Fruit fly (Drosophila melanogaster) whole organism, wandering third instar larva: Measurements from ENCODE around the gene CG15517.

Experiments used
- Abd-B ChIP-seq: fragments of >200 bp; optimal IDR thresholded peaks from 2 replicates; lab custom pipeline; 2017; ENCODE audit warnings: missing biosample characterization, missing genetic modification characterization
- CG32264 ChIP-seq: fragments of 200-800 bp; sonication (Bioruptor generic); optimal IDR thresholded peaks from 2 replicates; lab custom pipeline; 2016; ENCODE audit warnings: missing biosample characterization, missing genetic modification characterization
- CG9705 ChIP-seq: fragments of 200-800 bp; sonication (Bioruptor generic); optimal IDR thresholded peaks from 2 replicates; lab custom pipeline; 2018; ENCODE audit warnings: missing biosample characterization, mild to moderate bottlenecking, missing genetic modification characterization
- CrebA ChIP-seq: fragments of 200-800 bp; sonication (Bioruptor generic); optimal IDR thresholded peaks from 2 replicates; lab custom pipeline; 2016; ENCODE audit warnings: missing biosample characterization, mild to moderate bottlenecking, missing genetic modification characterization, borderline replicate concordance
- Dfd ChIP-seq: fragments of >200 bp; optimal IDR thresholded peaks from 2 replicates; lab custom pipeline; 2017; ENCODE audit warnings: missing biosample characterization, missing genetic modification characterization
- Dif ChIP-seq: fragments of 200-275, 200-300 bp; sonication (Bioruptor generic); optimal IDR thresholded peaks from 2 replicates; lab custom pipeline; 2018; ENCODE audit warnings: missing biosample characterization, missing genetic modification characterization; ENCODE audit not compliant: partially characterized antibody
- GATAd ChIP-seq: sonication (Bioruptor generic); optimal IDR thresholded peaks from 2 replicates; lab custom pipeline; 2016; ENCODE audit warnings: missing biosample characterization, missing genetic modification characterization
- HLH106 ChIP-seq: fragments of 200-800 bp; optimal IDR thresholded peaks from 3 replicates; lab custom pipeline; 2019; ENCODE audit warnings: missing biosample characterization, mild to moderate bottlenecking, missing genetic modification characterization, moderate library complexity
- Hnf4 ChIP-seq: fragments of 200-800 bp; sonication (Bioruptor generic); optimal IDR thresholded peaks from 2 replicates; lab custom pipeline; 2016; ENCODE audit warnings: missing biosample characterization, mild to moderate bottlenecking, missing genetic modification characterization
- Hr78 ChIP-seq: fragments of >200 bp; optimal IDR thresholded peaks from 2 replicates; lab custom pipeline; 2017; ENCODE audit warnings: missing biosample characterization, missing genetic modification characterization
- Hr83 ChIP-seq: fragments of 200-300 bp; sonication (Bioruptor generic); optimal IDR thresholded peaks from 2 replicates; lab custom pipeline; 2016; ENCODE audit warnings: missing biosample characterization, mild to moderate bottlenecking, missing genetic modification characterization, moderate library complexity; ENCODE audit not compliant: poor library complexity, severe bottlenecking
- Jra ChIP-seq: sonication (Bioruptor generic); optimal IDR thresholded peaks from 2 replicates; lab custom pipeline; 2016; ENCODE audit warnings: missing biosample characterization, missing genetic modification characterization
- Mio ChIP-seq: sonication (Bioruptor generic); optimal IDR thresholded peaks from 2 replicates; lab custom pipeline; 2016; ENCODE audit warnings: missing biosample characterization, missing genetic modification characterization
- Myc ChIP-seq: fragments of >200 bp; optimal IDR thresholded peaks from 2 replicates; lab custom pipeline; 2017
- N ChIP-seq: fragments of >200 bp; optimal IDR thresholded peaks from 2 replicates; lab custom pipeline; 2018; ENCODE audit warnings: missing biosample characterization, missing external identifiers, missing genetic modification characterization
- OdsH ChIP-seq: fragments of 200-800 bp; sonication (Bioruptor generic); optimal IDR thresholded peaks from 2 replicates; lab custom pipeline; 2016; ENCODE audit warnings: missing biosample characterization, mild to moderate bottlenecking, missing genetic modification characterization
- Rel ChIP-seq, 2 experiments: fragments of 200-800 bp; sonication (Bioruptor generic) in 1 of 2; optimal IDR thresholded peaks; 2 replicates in 1 of 2; 3 replicates in 1 of 2; lab custom pipeline; 2016 to 2019; ENCODE audit warnings: mild to moderate bottlenecking in 2 of 2, missing biosample characterization in 2 of 2, missing genetic modification characterization in 2 of 2, moderate library complexity in 1 of 2
- Sp1 ChIP-seq: fragments of 200-800 bp; sonication (Bioruptor generic); optimal IDR thresholded peaks from 3 replicates; lab custom pipeline; 2019; ENCODE audit warnings: missing biosample characterization, mild to moderate bottlenecking, missing genetic modification characterization, moderate library complexity
- Vsx2 ChIP-seq: fragments of 200-300, 225-300 bp; sonication (Bioruptor generic); optimal IDR thresholded peaks from 2 replicates; lab custom pipeline; 2018; ENCODE audit warnings: missing biosample characterization, missing genetic modification characterization; ENCODE audit not compliant: partially characterized antibody
- br ChIP-seq: fragments of 200-800 bp; sonication (Bioruptor generic); optimal IDR thresholded peaks from 2 replicates; lab custom pipeline; 2016; ENCODE audit warnings: missing biosample characterization, missing genetic modification characterization
- brk ChIP-seq: fragments of 200-800 bp; sonication (Bioruptor generic); optimal IDR thresholded peaks from 2 replicates; lab custom pipeline; 2016; ENCODE audit warnings: missing biosample characterization, mild to moderate bottlenecking, missing genetic modification characterization
- dl ChIP-seq, 2 experiments: fragments of 175-275, 200-275 bp in 1 of 2; fragments of 200-275 bp in 1 of 2; sonication (Bioruptor generic); optimal IDR thresholded peaks; lab custom pipeline; 2018; ENCODE audit warnings: mild to moderate bottlenecking in 2 of 2, missing biosample characterization in 2 of 2, missing genetic modification characterization in 2 of 2, moderate library complexity in 2 of 2; ENCODE audit not compliant: partially characterized antibody in 2 of 2, insufficient read depth in 1 of 2
- dmrt93B ChIP-seq: fragments of 200-800 bp; sonication (Bioruptor generic); optimal IDR thresholded peaks from 2 replicates; lab custom pipeline; 2018; ENCODE audit warnings: missing biosample characterization, mild to moderate bottlenecking, missing genetic modification characterization
- dsf ChIP-seq: sonication (Bioruptor generic); optimal IDR thresholded peaks from 2 replicates; lab custom pipeline; 2016; ENCODE audit warnings: missing biosample characterization, missing genetic modification characterization, borderline replicate concordance
- ey ChIP-seq: fragments of 200-800 bp; sonication (Bioruptor generic); optimal IDR thresholded peaks from 2 replicates; lab custom pipeline; 2016; ENCODE audit warnings: missing biosample characterization, missing genetic modification characterization
- foxo ChIP-seq, 2 experiments: fragments of 200-800 bp; sonication (Bioruptor generic); optimal IDR thresholded peaks; 2 replicates in 1 of 2; 3 replicates in 1 of 2; lab custom pipeline; 2016 to 2017; ENCODE audit warnings: missing biosample characterization in 2 of 2, missing genetic modification characterization in 2 of 2
- fru ChIP-seq: fragments of 200-800 bp; sonication (Bioruptor generic); optimal IDR thresholded peaks from 3 replicates; lab custom pipeline; 2016; ENCODE audit warnings: missing biosample characterization, mild to moderate bottlenecking, missing genetic modification characterization
- h ChIP-seq: fragments of 200-800 bp; sonication (Bioruptor generic); optimal IDR thresholded peaks from 3 replicates; lab custom pipeline; 2016; ENCODE audit warnings: missing biosample characterization, mild to moderate bottlenecking, missing genetic modification characterization
- jim ChIP-seq: fragments of 175-275, 200-325 bp; sonication (Bioruptor generic); optimal IDR thresholded peaks from 2 replicates; lab custom pipeline; 2016; ENCODE audit warnings: missing biosample characterization, mild to moderate bottlenecking, missing genetic modification characterization
- lola ChIP-seq: fragments of >200 bp; optimal IDR thresholded peaks from 2 replicates; lab custom pipeline; 2017; ENCODE audit warnings: missing biosample characterization, missing genetic modification characterization
- pan ChIP-seq: fragments of >200 bp; optimal IDR thresholded peaks from 2 replicates; lab custom pipeline; 2017
- psq ChIP-seq: fragments of 200-800 bp; sonication (Bioruptor generic); optimal IDR thresholded peaks from 3 replicates; lab custom pipeline; 2017; ENCODE audit warnings: missing biosample characterization, mild to moderate bottlenecking, missing genetic modification characterization, moderate library complexity
- rgr ChIP-seq: fragments of 200-800 bp; sonication (Bioruptor generic); optimal IDR thresholded peaks from 3 replicates; lab custom pipeline; 2016; ENCODE audit warnings: missing biosample characterization, mild to moderate bottlenecking, missing genetic modification characterization
- sage ChIP-seq: fragments of 200-800 bp; sonication (Bioruptor generic); optimal IDR thresholded peaks from 2 replicates; lab custom pipeline; 2016; ENCODE audit warnings: missing biosample characterization, mild to moderate bottlenecking, missing genetic modification characterization
- sv ChIP-seq: fragments of 200-800 bp; sonication (Bioruptor generic); optimal IDR thresholded peaks from 3 replicates; lab custom pipeline; 2016; ENCODE audit warnings: missing biosample characterization, missing genetic modification characterization
- tai ChIP-seq: sonication (Bioruptor generic); optimal IDR thresholded peaks from 2 replicates; lab custom pipeline; 2016; ENCODE audit warnings: missing biosample characterization, missing genetic modification characterization
- usp ChIP-seq: fragments of >200 bp; optimal IDR thresholded peaks from 2 replicates; lab custom pipeline; 2017; ENCODE audit warnings: missing biosample characterization, missing genetic modification characterization
- woc ChIP-seq: sonication (Bioruptor generic); optimal IDR thresholded peaks from 2 replicates; lab custom pipeline; 2016; ENCODE audit warnings: missing biosample characterization, mild to moderate bottlenecking, missing genetic modification characterization

Gene CG15517

dm6 chr3R:29866706-29867105 lies 36.9 kb downstream of the CG15517 start (continued):
- TF ChIP-seq OdsH (GFP tag; lab: Kevin White, UChicago) (peak; percentile 41), fru (GFP tag; lab: Kevin White, UChicago) (no peak)

DNA sequence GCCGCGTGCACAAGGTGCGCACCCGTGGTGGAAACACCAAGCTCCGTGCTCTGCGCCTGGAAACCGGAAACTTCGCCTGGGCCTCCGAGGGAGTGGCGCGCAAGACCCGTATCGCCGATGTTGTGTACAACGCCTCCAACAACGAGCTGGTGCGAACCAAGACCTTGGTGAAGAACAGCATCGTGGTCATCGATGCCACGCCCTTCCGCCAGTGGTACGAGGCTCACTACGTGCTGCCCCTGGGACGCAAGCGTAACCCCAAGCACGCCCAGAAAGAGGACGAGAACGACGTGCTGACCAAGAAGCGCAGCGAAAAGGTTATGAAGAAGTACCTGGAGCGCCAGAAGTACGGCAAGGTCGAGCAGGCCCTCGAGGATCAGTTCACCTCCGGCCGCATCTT lies 40.8 kb downstream of the CG15517 start:
- TF ChIP-seq br (GFP tag; lab: Kevin White, UChicago) (no peak), Jra (GFP tag; lab: Kevin White, UChicago) (no peak), Dif (GFP tag; lab: Kevin White, UChicago) (no peak), Hnf4 (GFP tag; lab: Kevin White, UChicago) (no peak), dsf (no peak), pan (lab: Kevin White, UChicago) (no peak)

dm6 chr3R:29861432-29862249 lies 42.0 kb downstream of the CG15517 start, which contains the start of the genes CG15514 and RpS8:
TSS of gene CG15514 (minus strand) at chr3R:29861494.
TSS of gene RpS8 (plus strand) at chr3R:29861582.
- TF ChIP-seq br (GFP tag; lab: Kevin White, UChicago) (peak; percentile 26), tai (no peak), sage (GFP tag; lab: Kevin White, UChicago) (no peak), woc (GFP tag; lab: Kevin White, UChicago) (no peak), Jra (GFP tag; lab: Kevin White, UChicago) (no peak), Rel (GFP tag; optimal IDR thresholded peaks at IDR 0.05; lab: Kevin White, UChicago) (no peak), Rel (tag; optimal IDR thresholded peaks at IDR 0.05; lab: Kevin White, UChicago) (peak; percentile 30), dsf (no peak), CrebA (GFP tag; lab: Kevin White, UChicago) (no peak), dmrt93B (GFP tag; lab: Kevin White, UChicago) (no peak), Hr78 (no peak), Mio (GFP tag; lab: Kevin White, UChicago) (no peak), Vsx2 (GFP tag; lab: Kevin White, UChicago) (no peak), jim (GFP tag; lab: Kevin White, UChicago) (no peak), Dif (GFP tag; lab: Kevin White, UChicago) (no peak), CG32264 (GFP tag; lab: Kevin White, UChicago) (no peak), CG9705 (GFP tag; lab: Kevin White, UChicago) (peak; percentile 75), ey (GFP tag; lab: Kevin White, UChicago) (peak; percentile 27), usp (no peak), dl (GFP tag; optimal IDR thresholded peaks at IDR 0.05; lab: Kevin White, UChicago; ENCODE audit: insufficient read depth in 1 of 2, partially characterized antibody in 2 of 2) (no peak), foxo (GFP tag; optimal IDR thresholded peaks at IDR 0.05; lab: Kevin White, UChicago) (peak in 1 of 2 experiments; percentile 60), fru (GFP tag; lab: Kevin White, UChicago) (no peak), Sp1 (GFP tag; lab: Kevin White, UChicago) (peak; percentile 61), OdsH (GFP tag; lab: Kevin White, UChicago) (peak; percentile 63), h (GFP tag; lab: Kevin White, UChicago) (peak; percentile 47), lola (GFP tag; lab: Kevin White, UChicago) (no peak), Hnf4 (GFP tag; lab: Kevin White, UChicago) (no peak), Abd-B (GFP tag; lab: Kevin White, UChicago) (no peak), brk (GFP tag; lab: Kevin White, UChicago) (no peak), HLH106 (peak; percentile 58), psq (GFP tag; lab: Kevin White, UChicago) (peak; percentile 44), rgr (GFP tag; lab: Kevin White, UChicago) (peak; percentile 64), Hr83 (GFP tag; lab: Kevin White, UChicago) (no peak), GATAd (GFP tag; lab: Kevin White, UChicago) (no peak), pan (lab: Kevin White, UChicago) (no peak), Myc (lab: Kevin White, UChicago) (peak; percentile 76), N (GFP tag; lab: Kevin White, UChicago) (no peak), sv (peak; percentile 26), Dfd (GFP tag; lab: Kevin White, UChicago) (no peak)
